Worm (Caenorhabditis elegans): Measurements from ENCODE around the gene F36G3.1.

DNA sequence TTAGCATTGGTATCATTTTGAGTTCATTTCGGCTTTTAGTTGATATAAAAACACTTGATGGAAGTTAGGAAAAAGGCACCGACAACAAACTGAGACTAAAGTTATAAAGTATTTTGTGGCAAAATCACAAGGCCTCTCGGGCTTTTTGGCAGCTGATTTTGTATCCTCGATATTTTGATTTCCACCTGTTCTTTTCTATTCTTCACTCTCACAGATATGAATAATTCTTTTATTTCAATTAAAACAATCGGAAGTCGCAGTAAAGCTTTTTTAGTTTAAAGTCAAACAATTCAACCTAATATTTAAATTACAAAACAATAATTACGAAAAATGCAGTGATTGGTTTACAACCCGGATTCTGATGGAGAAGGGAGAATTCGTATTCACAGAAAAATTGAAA lies 27.7 kb downstream of the F36G3.1 start, which contains the start of gene T09B9.3:
- no peak for TF ChIP-seq nhr-11 (tag; optimal IDR thresholded peaks at IDR 0.05)
- no peak for TF ChIP-seq lin-11 (tag; optimal IDR thresholded peaks at IDR 0.05)
- TF ChIP-seq nhr-232 (tag; optimal IDR thresholded peaks at IDR 0.05) = no peak
- no peak for TF ChIP-seq gmeb-2 (tag; optimal IDR thresholded peaks at IDR 0.05)
- TF ChIP-seq ttx-3 (tag; optimal IDR thresholded peaks at IDR 0.05) = no peak

Measured in whole organism, late embryonic.